Worm (Caenorhabditis elegans) whole organism, young adult: Measurements from ENCODE around the gene Y44A6D.1.

ENCODE experiments used
- B0019.2 ChIP-seq: fragments of 200-800 bp; sonication (Bioruptor generic); conservative IDR thresholded peaks from 2 replicates; pipeline ENCODE4 v1.3.6; 2022; ENCODE audit warnings: missing genetic modification reagents, missing genetic modification characterization, missing compliant biosample characterization
- B0035.1 ChIP-seq: sonication (generic microtip); optimal IDR thresholded peaks from 2 replicates; lab custom pipeline; 2016; ENCODE audit warnings: missing genetic modification characterization, mild to moderate bottlenecking, missing compliant biosample characterization, missing genotype, missing genetic modification reagents
- B0336.3 ChIP-seq: fragments of 200-800 bp; sonication (Bioruptor generic); IDR thresholded peaks from 2 replicates; pipeline ENCODE4 v1.3.6; 2022; ENCODE audit warnings: missing genetic modification characterization, missing compliant biosample characterization
- F22D6.2 ChIP-seq: sonication (generic microtip); optimal IDR thresholded peaks from 2 replicates; lab custom pipeline; 2016; ENCODE audit warnings: mild to moderate bottlenecking, missing genetic modification characterization, missing compliant biosample characterization
- F23B12.7 ChIP-seq: sonication (generic microtip); optimal IDR thresholded peaks from 2 replicates; lab custom pipeline; 2017; ENCODE audit warnings: missing genetic modification characterization, mild to moderate bottlenecking, missing compliant biosample characterization, antibody characterized with exemption, moderate library complexity; ENCODE audit not compliant: insufficient read depth
- F33H1.4 ChIP-seq: fragments of 200-800 bp; sonication (Bioruptor generic); IDR thresholded peaks from 2 replicates; pipeline ENCODE4 v1.3.6; 2022; ENCODE audit warnings: missing genetic modification reagents, missing genetic modification characterization, missing compliant biosample characterization
- K11D2.4 ChIP-seq: fragments of 200-800 bp; sonication (Bioruptor generic); IDR thresholded peaks from 2 replicates; pipeline ENCODE4 v1.3.6; 2022; ENCODE audit warnings: missing genetic modification reagents, missing genetic modification characterization, missing compliant biosample characterization
- T26A5.8 ChIP-seq: sonication (generic microtip); optimal IDR thresholded peaks from 2 replicates; lab custom pipeline; 2016; ENCODE audit warnings: missing genetic modification characterization, missing compliant biosample characterization
- Y53F4B.3 ChIP-seq: fragments of 200-800 bp; sonication (Bioruptor generic); IDR thresholded peaks from 2 replicates; pipeline ENCODE4 v1.3.6; 2022; ENCODE audit warnings: missing genetic modification reagents, missing genetic modification characterization, missing compliant biosample characterization
- Y56A3A.18 ChIP-seq: fragments of 200-800 bp; sonication (Bioruptor generic); IDR thresholded peaks from 2 replicates; pipeline ENCODE4 v1.3.6; 2022; ENCODE audit warnings: missing genetic modification reagents, missing genetic modification characterization, missing compliant biosample characterization
- Y79H2A.3 ChIP-seq: fragments of 200-800 bp; sonication (Bioruptor generic); conservative IDR thresholded peaks from 2 replicates; pipeline ENCODE4 v1.3.6; 2022; ENCODE audit warnings: missing genetic modification reagents, missing genetic modification characterization, missing compliant biosample characterization
- ZK185.1 ChIP-seq: sonication (generic microtip); optimal IDR thresholded peaks from 2 replicates; lab custom pipeline; 2016; ENCODE audit warnings: mild to moderate bottlenecking, missing genetic modification characterization, missing compliant biosample characterization; ENCODE audit not compliant: poor library complexity, severe bottlenecking
- atf-7 ChIP-seq: sonication (generic microtip); optimal IDR thresholded peaks from 2 replicates; lab custom pipeline; 2017; ENCODE audit warnings: mild to moderate bottlenecking, missing genetic modification characterization, missing compliant biosample characterization
- attf-6 ChIP-seq: fragments of 200-800 bp; sonication (Bioruptor generic); IDR thresholded peaks from 2 replicates; pipeline ENCODE4 v1.3.6; 2022; ENCODE audit warnings: missing genetic modification reagents, missing genetic modification characterization, missing compliant biosample characterization
- bed-1 ChIP-seq: fragments of 200-800 bp; sonication (Bioruptor generic); IDR thresholded peaks from 2 replicates; pipeline ENCODE4 v1.3.6; 2022; ENCODE audit warnings: missing genetic modification reagents, missing genetic modification characterization, missing compliant biosample characterization
- ceh-100 ChIP-seq: fragments of 200-800 bp; sonication (Bioruptor generic); IDR thresholded peaks from 2 replicates; pipeline ENCODE4 v1.3.6; 2022; ENCODE audit warnings: missing genetic modification reagents, missing genetic modification characterization, missing compliant biosample characterization
- ceh-40 ChIP-seq: fragments of 200-800 bp; sonication (Bioruptor generic); IDR thresholded peaks from 2 replicates; pipeline ENCODE4 v1.3.6; 2022; ENCODE audit warnings: missing genetic modification characterization, missing compliant biosample characterization
- ceh-91 ChIP-seq: fragments of 200-800 bp; sonication (Bioruptor generic); IDR thresholded peaks from 2 replicates; pipeline ENCODE4 v1.3.6; 2022; ENCODE audit warnings: missing genetic modification reagents, missing genetic modification characterization, missing compliant biosample characterization
- chd-7 ChIP-seq: sonication (generic microtip); optimal IDR thresholded peaks from 2 replicates; lab custom pipeline; 2016; ENCODE audit warnings: mild to moderate bottlenecking, missing genetic modification characterization, moderate library complexity, missing compliant biosample characterization
- dpl-1 ChIP-seq: fragments of 150-350 bp; optimal IDR thresholded peaks from 2 replicates; lab custom pipeline; 2014; ENCODE audit warnings: missing biosample characterization, missing genetic modification reagents, missing genetic modification characterization
- egl-18 ChIP-seq: fragments of 200-800 bp; sonication (Bioruptor generic); IDR thresholded peaks from 2 replicates; pipeline ENCODE4 v1.3.6; 2022; ENCODE audit warnings: missing genetic modification reagents, missing genetic modification characterization, missing compliant biosample characterization
- egl-44 ChIP-seq: fragments of 200-800 bp; sonication (Bioruptor generic); IDR thresholded peaks from 2 replicates; pipeline ENCODE4 v1.3.6; 2022; ENCODE audit warnings: missing genetic modification reagents, missing genetic modification characterization, missing compliant biosample characterization
- egrh-3 ChIP-seq: fragments of 200-800 bp; sonication (Bioruptor generic); IDR thresholded peaks from 2 replicates; pipeline ENCODE4 v1.3.6; 2022; ENCODE audit warnings: missing genetic modification reagents, missing genetic modification characterization, missing compliant biosample characterization
- ets-4 ChIP-seq: fragments of 200-800 bp; sonication (Bioruptor generic); optimal IDR thresholded peaks from 2 replicates; lab custom pipeline; 2018; ENCODE audit warnings: mild to moderate bottlenecking, missing genetic modification characterization, missing compliant biosample characterization
- him-1 ChIP-seq: sonication (generic microtip); optimal IDR thresholded peaks from 2 replicates; lab custom pipeline; 2016; ENCODE audit warnings: missing genotype, missing genetic modification reagents, missing genetic modification characterization, missing compliant biosample characterization
- let-526 ChIP-seq: fragments of 200-800 bp; sonication (Bioruptor generic); IDR thresholded peaks from 2 replicates; pipeline ENCODE4 v1.3.6; 2022; ENCODE audit warnings: missing genetic modification reagents, missing genetic modification characterization, missing compliant biosample characterization
- let-607 ChIP-seq, 2 experiments: fragments of 200-800 bp in 1 of 2; sonication (Bioruptor generic) in 1 of 2; sonication (generic microtip) in 1 of 2; optimal IDR thresholded peaks; 2 replicates each; lab custom pipeline; 2016 to 2018; ENCODE audit warnings: mild to moderate bottlenecking in 2 of 2, missing compliant biosample characterization in 2 of 2, missing genetic modification characterization in 2 of 2, moderate library complexity in 2 of 2, missing genotype in 1 of 2
- lin-26 ChIP-seq: fragments of 200-800 bp; sonication (Bioruptor generic); IDR thresholded peaks from 2 replicates; pipeline ENCODE4 v1.3.6; 2022; ENCODE audit warnings: missing genetic modification reagents, missing genetic modification characterization, missing compliant biosample characterization
- lin-54 ChIP-seq: fragments of 200-800 bp; sonication (Bioruptor generic); optimal IDR thresholded peaks from 2 replicates; lab custom pipeline; 2018; ENCODE audit warnings: mild to moderate bottlenecking, missing genetic modification characterization, missing compliant biosample characterization
- lsl-1 ChIP-seq: fragments of 200-800 bp; sonication (Bioruptor generic); optimal IDR thresholded peaks from 2 replicates; lab custom pipeline; 2018; ENCODE audit warnings: mild to moderate bottlenecking, missing genetic modification characterization, moderate library complexity, missing compliant biosample characterization
- madf-8 ChIP-seq: fragments of 200-800 bp; sonication (Bioruptor generic); conservative IDR thresholded peaks from 2 replicates; pipeline ENCODE4 v1.3.6; 2022; ENCODE audit warnings: missing genetic modification reagents, missing genetic modification characterization, missing compliant biosample characterization
- mcd-1 ChIP-seq: fragments of 200-800 bp; sonication (Bioruptor generic); IDR thresholded peaks from 2 replicates; pipeline ENCODE4 v1.3.6; 2022; ENCODE audit warnings: missing genetic modification reagents, missing genetic modification characterization, missing compliant biosample characterization
- nfyb-1 ChIP-seq: fragments of 200-800 bp; sonication (Bioruptor generic); IDR thresholded peaks from 2 replicates; pipeline ENCODE4 v1.3.6; 2022; ENCODE audit warnings: missing genetic modification reagents, missing genetic modification characterization, missing compliant biosample characterization
- nhr-120 ChIP-seq: fragments of 200-800 bp; sonication (Bioruptor generic); IDR thresholded peaks from 2 replicates; pipeline ENCODE4 v1.3.6; 2022; ENCODE audit warnings: missing genetic modification characterization, missing compliant biosample characterization
- nhr-27 ChIP-seq: fragments of 200-800 bp; sonication (Bioruptor generic); optimal IDR thresholded peaks from 2 replicates; lab custom pipeline; 2018; ENCODE audit warnings: mild to moderate bottlenecking, missing genetic modification characterization, moderate library complexity, missing compliant biosample characterization
- nhr-80 ChIP-seq: sonication (generic microtip); optimal IDR thresholded peaks from 2 replicates; lab custom pipeline; 2016; ENCODE audit warnings: missing genetic modification characterization, missing compliant biosample characterization
- repo-1 ChIP-seq: sonication (generic microtip); optimal IDR thresholded peaks from 2 replicates; lab custom pipeline; 2017; ENCODE audit warnings: mild to moderate bottlenecking, missing genetic modification characterization, missing compliant biosample characterization
- rpc-1 ChIP-seq, 2 experiments: fragments of 150-350 bp in 1 of 2; sonication (generic microtip) in 1 of 2; optimal IDR thresholded peaks; 2 replicates each; lab custom pipeline; 2014 to 2018; ENCODE audit warnings: missing biosample characterization in 1 of 2, missing genetic modification characterization in 1 of 2, missing genetic modification reagents in 1 of 2, missing genotype in 1 of 2
- sdz-38 ChIP-seq: sonication (generic microtip); optimal IDR thresholded peaks from 2 replicates; lab custom pipeline; 2016; ENCODE audit warnings: missing genotype, missing genetic modification characterization, missing compliant biosample characterization
- sea-2 ChIP-seq: fragments of 200-800 bp; sonication (Bioruptor generic); IDR thresholded peaks from 2 replicates; pipeline ENCODE4 v1.3.6; 2022; ENCODE audit warnings: missing genetic modification characterization, missing compliant biosample characterization
- snpc-4 ChIP-seq, 5 experiments: fragments of 150-350 bp in 1 of 5; sonication (generic microtip) in 4 of 5; optimal IDR thresholded peaks; 2 replicates each; lab custom pipeline; 2014 to 2018; ENCODE audit warnings: missing genetic modification characterization in 5 of 5, missing biosample characterization in 3 of 5, antibody characterized with exemption in 2 of 5, mild to moderate bottlenecking in 2 of 5, missing compliant biosample characterization in 2 of 5, missing genotype in 2 of 5, moderate library complexity in 2 of 5, missing genetic modification reagents in 1 of 5
- sptf-2 ChIP-seq: fragments of 200-800 bp; sonication (Bioruptor generic); optimal IDR thresholded peaks from 2 replicates; lab custom pipeline; 2018; ENCODE audit warnings: mild to moderate bottlenecking, missing genetic modification characterization, missing compliant biosample characterization
- tbx-9 ChIP-seq: sonication (generic microtip); optimal IDR thresholded peaks from 2 replicates; lab custom pipeline; 2016; ENCODE audit warnings: borderline replicate concordance, missing genetic modification characterization, inconsistent platforms, missing compliant biosample characterization
- unc-130 ChIP-seq: sonication (generic microtip); optimal IDR thresholded peaks from 2 replicates; lab custom pipeline; 2016; ENCODE audit warnings: missing genetic modification reagents, missing genetic modification characterization, missing compliant biosample characterization
- unc-62 ChIP-seq: fragments of 150-350 bp; optimal IDR thresholded peaks from 2 replicates; lab custom pipeline; 2014; ENCODE audit warnings: missing biosample characterization, missing genetic modification reagents, missing genetic modification characterization
- xnd-1 ChIP-seq: sonication (generic microtip); optimal IDR thresholded peaks from 2 replicates; lab custom pipeline; 2016; ENCODE audit warnings: missing genotype, missing genetic modification reagents, missing genetic modification characterization, missing compliant biosample characterization
- ztf-18 ChIP-seq: sonication (generic microtip); optimal IDR thresholded peaks from 2 replicates; lab custom pipeline; 2016; ENCODE audit warnings: missing genotype, mild to moderate bottlenecking, missing genetic modification characterization, missing compliant biosample characterization
- ztf-26 ChIP-seq: sonication (generic microtip); optimal IDR thresholded peaks from 2 replicates; lab custom pipeline; 2017; ENCODE audit warnings: missing genetic modification characterization, missing compliant biosample characterization
- ztf-28 ChIP-seq: fragments of 200-800 bp; sonication (Bioruptor generic); IDR thresholded peaks from 2 replicates; pipeline ENCODE4 v1.3.6; 2022; ENCODE audit warnings: missing genetic modification reagents, missing genetic modification characterization, missing compliant biosample characterization

The Y44A6D.1 gene

ce11 chrV:20776761-20777160 lies 13.1 kb downstream of the Y44A6D.1 start (continued):
- no peak for TF ChIP-seq F22D6.2 (tag; lab: Kevin White, UChicago)
- TF ChIP-seq B0035.1 (tag; lab: Kevin White, UChicago) = no peak
- peak; percentile 58 for TF ChIP-seq nhr-80 (tag; lab: Kevin White, UChicago)
- no peak for TF ChIP-seq unc-130 (GFP tag; lab: Kevin White, UChicago)
- no peak for TF ChIP-seq rpc-1 (optimal IDR thresholded peaks at IDR 0.05; lab: Kevin White, UChicago)
- no peak for TF ChIP-seq rpc-1 (tag; optimal IDR thresholded peaks at IDR 0.05; lab: Kevin White, UChicago)
- TF ChIP-seq repo-1 (tag; lab: Kevin White, UChicago) = no peak
- 0 out of 2 replicates have a peak, but pooled peaks have one; percentile 33 for TF ChIP-seq B0336.3 (GFP tag; lab: Robert Waterston, UW)
- no peak for TF ChIP-seq Y79H2A.3 (GFP tag; lab: Robert Waterston, UW)
- peak; percentile 61; the same call in 1 of the 2 replicates for TF ChIP-seq K11D2.4 (GFP tag; lab: Robert Waterston, UW)
- TF ChIP-seq F23B12.7 (tag; lab: Kevin White, UChicago) = peak; percentile 71
- no peak for TF ChIP-seq xnd-1 (tag; lab: Kevin White, UChicago)
- TF ChIP-seq snpc-4 (GFP tag; optimal IDR thresholded peaks at IDR 0.05; lab: Kevin White, UChicago) = no peak
- TF ChIP-seq snpc-4 (tag; optimal IDR thresholded peaks at IDR 0.05; lab: Kevin White, UChicago) = peak in 1 of 4 experiments; percentile 4
- no peak for TF ChIP-seq nhr-120
- TF ChIP-seq ztf-28 (GFP tag; lab: Robert Waterston, UW) = no peak
- no peak for TF ChIP-seq egrh-3 (GFP tag; lab: Robert Waterston, UW)
- TF ChIP-seq egl-44 (GFP tag; lab: Robert Waterston, UW) = no peak
- TF ChIP-seq mcd-1 (GFP tag; lab: Robert Waterston, UW) = 0 out of 2 replicates have a peak, but pooled peaks have one; percentile 29
- TF ChIP-seq unc-62 (GFP tag; lab: Kevin White, UChicago) = no peak
- TF ChIP-seq egl-18 (GFP tag; lab: Robert Waterston, UW) = no peak
- TF ChIP-seq attf-6 = no peak
- no peak for TF ChIP-seq F33H1.4 (GFP tag; lab: Robert Waterston, UW)
- TF ChIP-seq Y53F4B.3 (GFP tag; lab: Robert Waterston, UW) = no peak
- no peak for TF ChIP-seq him-1 (tag; lab: Kevin White, UChicago)
- no peak for TF ChIP-seq ceh-40 (GFP tag; lab: Robert Waterston, UW)
- no peak for TF ChIP-seq bed-1
- no peak for TF ChIP-seq Y56A3A.18
- no peak for TF ChIP-seq dpl-1 (GFP tag; lab: Kevin White, UChicago)
- TF ChIP-seq T26A5.8 (tag; lab: Kevin White, UChicago) = no peak
- no peak for TF ChIP-seq sptf-2 (GFP tag; lab: Kevin White, UChicago)
- no peak for TF ChIP-seq ztf-26 (tag; lab: Kevin White, UChicago)
- TF ChIP-seq lsl-1 = no peak
- TF ChIP-seq lin-54 (GFP tag; lab: Kevin White, UChicago) = peak; percentile 35
- no peak for TF ChIP-seq atf-7 (tag; lab: Kevin White, UChicago)
- TF ChIP-seq B0019.2 (GFP tag; lab: Robert Waterston, UW) = no peak
- 0 out of 2 replicates have a peak, but pooled peaks have one; percentile 23 for TF ChIP-seq lin-26 (GFP tag; lab: Robert Waterston, UW)
- TF ChIP-seq tbx-9 (tag; lab: Kevin White, UChicago) = no peak
- TF ChIP-seq chd-7 (tag; lab: Kevin White, UChicago) = no peak
- no peak for TF ChIP-seq ceh-91 (GFP tag; lab: Robert Waterston, UW)
- no peak for TF ChIP-seq sdz-38 (tag; lab: Kevin White, UChicago)
- TF ChIP-seq nfyb-1 (GFP tag; lab: Robert Waterston, UW) = peak; percentile 65; the same call in 1 of the 2 replicates
- no peak for TF ChIP-seq sea-2 (GFP tag; lab: Robert Waterston, UW)
- no peak for TF ChIP-seq ets-4 (GFP tag; lab: Kevin White, UChicago)
- no peak for TF ChIP-seq nhr-27 (tag; lab: Kevin White, UChicago)
- no peak for TF ChIP-seq ceh-100 (GFP tag; lab: Robert Waterston, UW)
- TF ChIP-seq let-607 (tag; optimal IDR thresholded peaks at IDR 0.05; lab: Kevin White, UChicago) = no peak
- no peak for TF ChIP-seq let-526
- no peak for TF ChIP-seq ZK185.1 (tag; lab: Kevin White, UChicago)
- no peak for TF ChIP-seq ztf-18
- TF ChIP-seq madf-8 (GFP tag; lab: Robert Waterston, UW) = no peak
